Worm (Caenorhabditis elegans) whole organism, young adult: ENCODE measurements around the gene egas-1.

ENCODE experiments used
- bed-1 ChIP-seq: fragments of 200-800 bp; sonication (Bioruptor generic); IDR thresholded peaks from 2 replicates; pipeline ENCODE4 v1.3.6; 2022; ENCODE audit warnings: missing genetic modification reagents, missing genetic modification characterization, missing compliant biosample characterization
- pbrm-1 ChIP-seq: fragments of 200-800 bp; sonication (Bioruptor generic); IDR thresholded peaks from 2 replicates; pipeline ENCODE4 v1.3.6; 2022; ENCODE audit warnings: missing genetic modification reagents, missing genetic modification characterization, missing compliant biosample characterization

ce11 chrV:18637544-18638366 lies 2.3 kb upstream of the egas-1 start:
- no peak for TF ChIP-seq pbrm-1 (GFP tag; lab: Robert Waterston, UW)
- TF ChIP-seq bed-1 = no peak
